Fruit fly (Drosophila melanogaster) whole organism, embryonic: Measurements from ENCODE around the gene hgo.

Experiments
- B-H1 ChIP-seq: fragments of 200-800 bp; sonication (Bioruptor generic); IDR thresholded peaks from 3 replicates; pipeline ENCODE4 v1.3.6; 2022; ENCODE audit warnings: missing biosample characterization, missing genetic modification characterization
- CG11093 ChIP-seq: fragments of 200-800 bp; sonication (Bioruptor generic); IDR thresholded peaks from 3 replicates; pipeline ENCODE4 v1.3.6; 2022; ENCODE audit warnings: missing biosample characterization, missing genetic modification characterization
- CG12155 ChIP-seq: fragments of 200-800 bp; sonication (Bioruptor generic); optimal IDR thresholded peaks from 3 replicates; lab custom pipeline; 2016; ENCODE audit warnings: missing biosample characterization, missing genetic modification characterization
- CG13123 ChIP-seq: fragments of 200-800 bp; sonication (Bioruptor generic); optimal IDR thresholded peaks from 2 replicates; lab custom pipeline; 2016; ENCODE audit warnings: missing biosample characterization, missing genetic modification characterization
- CG13424 ChIP-seq: fragments of 200-800 bp; sonication (Bioruptor generic); optimal IDR thresholded peaks from 2 replicates; lab custom pipeline; 2019; ENCODE audit warnings: missing biosample characterization, mild to moderate bottlenecking, missing genetic modification characterization, moderate library complexity
- CG14441 ChIP-seq: fragments of 200-800 bp; sonication (Bioruptor generic); IDR thresholded peaks from 2 replicates; pipeline ENCODE4 v1.3.6; 2022; ENCODE audit warnings: missing biosample characterization, missing genetic modification characterization
- CG15269 ChIP-seq: fragments of 200-800 bp; sonication (Bioruptor generic); optimal IDR thresholded peaks from 2 replicates; lab custom pipeline; 2018; ENCODE audit warnings: missing biosample characterization, mild to moderate bottlenecking, missing genetic modification characterization, moderate library complexity
- CG16813 ChIP-seq: fragments of 200-800 bp; sonication (Bioruptor generic); IDR thresholded peaks from 3 replicates; pipeline ENCODE4 v1.3.6; 2022; ENCODE audit warnings: missing biosample characterization, missing genetic modification characterization; ENCODE audit not compliant: partially characterized antibody
- CG16815 ChIP-seq: fragments of 200-800 bp; sonication (Bioruptor generic); optimal IDR thresholded peaks from 3 replicates; lab custom pipeline; 2017; ENCODE audit warnings: missing biosample characterization, mild to moderate bottlenecking, missing genetic modification characterization
- CG2199 ChIP-seq: fragments of 200-800 bp; sonication (Bioruptor generic); IDR thresholded peaks from 3 replicates; pipeline ENCODE4 v1.3.6; 2022; ENCODE audit warnings: missing biosample characterization, missing genetic modification characterization
- CG3065 ChIP-seq: fragments of 200-800 bp; sonication (Bioruptor generic); optimal IDR thresholded peaks from 2 replicates; lab custom pipeline; 2016; ENCODE audit warnings: missing biosample characterization, missing genetic modification characterization
- CG31365 ChIP-seq: fragments of 200-800 bp; sonication (Bioruptor generic); optimal IDR thresholded peaks from 2 replicates; lab custom pipeline; 2018; ENCODE audit warnings: missing biosample characterization, mild to moderate bottlenecking, missing genetic modification characterization
- CG32532 ChIP-seq: fragments of 200-800 bp; sonication (Bioruptor generic); IDR thresholded peaks from 2 replicates; pipeline ENCODE4 v1.3.6; 2022; ENCODE audit warnings: missing biosample characterization, missing genetic modification characterization
- CG34376 ChIP-seq: fragments of 200-800 bp; sonication (Bioruptor generic); optimal IDR thresholded peaks from 2 replicates; lab custom pipeline; 2018; ENCODE audit warnings: missing biosample characterization, mild to moderate bottlenecking, missing genetic modification characterization
- CG4282 ChIP-seq: fragments of 200-800 bp; sonication (Bioruptor generic); optimal IDR thresholded peaks from 2 replicates; lab custom pipeline; 2016; ENCODE audit warnings: missing biosample characterization, missing genetic modification characterization
- CG6683 ChIP-seq: fragments of 200-800 bp; sonication (Bioruptor generic); optimal IDR thresholded peaks from 2 replicates; lab custom pipeline; 2017; ENCODE audit warnings: missing biosample characterization, mild to moderate bottlenecking, missing genetic modification characterization, missing genetic modification reagents
- CG6854 ChIP-seq: fragments of 200-800 bp; sonication (Bioruptor generic); optimal IDR thresholded peaks from 3 replicates; lab custom pipeline; 2017; ENCODE audit warnings: missing biosample characterization, mild to moderate bottlenecking, missing genetic modification characterization
- CG8089 ChIP-seq: fragments of 200-800 bp; sonication (Bioruptor generic); optimal IDR thresholded peaks from 3 replicates; lab custom pipeline; 2016; ENCODE audit warnings: missing biosample characterization, missing genetic modification characterization
- CG8359 ChIP-seq: fragments of 200-800 bp; sonication (Bioruptor generic); optimal IDR thresholded peaks from 2 replicates; lab custom pipeline; 2017; ENCODE audit warnings: missing biosample characterization, mild to moderate bottlenecking, missing genetic modification characterization, borderline replicate concordance
- CG8924 ChIP-seq: fragments of 200-800 bp; optimal IDR thresholded peaks from 3 replicates; lab custom pipeline; 2019; ENCODE audit warnings: missing biosample characterization, mild to moderate bottlenecking, missing genetic modification characterization, moderate library complexity
- CG9727 ChIP-seq: fragments of 200-800 bp; sonication (Bioruptor generic); optimal IDR thresholded peaks from 3 replicates; lab custom pipeline; 2017; ENCODE audit warnings: missing biosample characterization, mild to moderate bottlenecking, missing genetic modification characterization
- CHES-1-like ChIP-seq: fragments of 200-800 bp; sonication (Bioruptor generic); optimal IDR thresholded peaks from 2 replicates; lab custom pipeline; 2016; ENCODE audit warnings: missing biosample characterization, missing genetic modification characterization
- CoRest ChIP-seq: fragments of 200-800 bp; sonication (Bioruptor generic); optimal IDR thresholded peaks from 3 replicates; lab custom pipeline; 2018; ENCODE audit warnings: missing biosample characterization, mild to moderate bottlenecking, missing genetic modification characterization, moderate library complexity
- Dbx ChIP-seq: fragments of 200-800 bp; sonication (Bioruptor generic); IDR thresholded peaks from 3 replicates; pipeline ENCODE4 v1.3.6; 2022; ENCODE audit warnings: missing biosample characterization, missing genetic modification characterization
- Eip74EF ChIP-seq, 2 experiments: fragments of 200-800 bp in 1 of 2; fragments of >200 bp in 1 of 2; sonication (Bioruptor generic) in 1 of 2; optimal IDR thresholded peaks; 2 replicates each; lab custom pipeline; 2017 to 2019; ENCODE audit warnings: missing biosample characterization in 2 of 2, missing genetic modification characterization in 2 of 2, mild to moderate bottlenecking in 1 of 2, moderate library complexity in 1 of 2
- Elba2 ChIP-seq: fragments of 200-800 bp; sonication (Bioruptor generic); optimal IDR thresholded peaks from 3 replicates; lab custom pipeline; 2016; ENCODE audit warnings: missing biosample characterization, missing genetic modification characterization
- Gug ChIP-seq: fragments of 200-800 bp; sonication (Bioruptor generic); IDR thresholded peaks from 4 replicates; pipeline ENCODE4 v1.3.6; 2022; ENCODE audit warnings: missing biosample characterization, missing genetic modification characterization
- H2.0 ChIP-seq: fragments of 200-800 bp; sonication (Bioruptor generic); IDR thresholded peaks from 2 replicates; pipeline ENCODE4 v1.3.6; 2022; ENCODE audit warnings: missing biosample characterization, missing genetic modification characterization
- HLHmδ ChIP-seq: fragments of 200-800 bp; sonication (Bioruptor generic); optimal IDR thresholded peaks from 2 replicates; lab custom pipeline; 2018; ENCODE audit warnings: missing biosample characterization, mild to moderate bottlenecking, missing genetic modification characterization, moderate library complexity
- Hmr ChIP-seq: fragments of 200-800 bp; sonication (Bioruptor generic); optimal IDR thresholded peaks from 3 replicates; lab custom pipeline; 2017; ENCODE audit warnings: mild to moderate bottlenecking, missing biosample characterization, missing genetic modification reagents, missing genetic modification characterization
- Hmx ChIP-seq: fragments of 200-800 bp; sonication (Bioruptor generic); optimal IDR thresholded peaks from 2 replicates; lab custom pipeline; 2016; ENCODE audit warnings: missing biosample characterization, missing genetic modification characterization
- Hr78 ChIP-seq, 2 experiments: fragments of 200-800 bp in 1 of 2; fragments of >200 bp in 1 of 2; sonication (Bioruptor generic) in 1 of 2; optimal IDR thresholded peaks; 2 replicates each; lab custom pipeline; 2017 to 2019; ENCODE audit warnings: missing biosample characterization in 2 of 2, missing genetic modification characterization in 2 of 2, mild to moderate bottlenecking in 1 of 2, moderate library complexity in 1 of 2
- Myb ChIP-seq: fragments of 200-800 bp; sonication (Bioruptor generic); optimal IDR thresholded peaks from 2 replicates; lab custom pipeline; 2016; ENCODE audit warnings: missing biosample characterization, missing genetic modification characterization
- NC2α ChIP-seq: fragments of 200-800 bp; sonication (Bioruptor generic); optimal IDR thresholded peaks from 2 replicates; lab custom pipeline; 2016; ENCODE audit warnings: missing biosample characterization, missing genetic modification characterization
- NfI ChIP-seq: fragments of 200-800 bp; sonication (Bioruptor generic); optimal IDR thresholded peaks from 3 replicates; lab custom pipeline; 2018; ENCODE audit warnings: missing biosample characterization, mild to moderate bottlenecking, missing genetic modification characterization, moderate library complexity
- Rx ChIP-seq: fragments of 200-800 bp; sonication (Bioruptor generic); IDR thresholded peaks from 2 replicates; pipeline ENCODE4 v1.3.6; 2022; ENCODE audit warnings: missing biosample characterization, missing genetic modification characterization
- Spps ChIP-seq: fragments of 200-800 bp; sonication (Bioruptor generic); optimal IDR thresholded peaks from 2 replicates; lab custom pipeline; 2018; ENCODE audit warnings: missing biosample characterization, mild to moderate bottlenecking, missing genetic modification characterization
- Ssrp ChIP-seq: fragments of 200-800 bp; sonication (Bioruptor generic); optimal IDR thresholded peaks from 2 replicates; lab custom pipeline; 2018; ENCODE audit warnings: missing biosample characterization, mild to moderate bottlenecking, missing genetic modification characterization, moderate library complexity
- Taf1 ChIP-seq: fragments of 200-800 bp; sonication (Bioruptor generic); IDR thresholded peaks from 2 replicates; pipeline ENCODE4 v1.3.6; 2022; ENCODE audit warnings: missing biosample characterization, missing genetic modification characterization
- crc ChIP-seq: fragments of 200-800 bp; sonication (Bioruptor generic); optimal IDR thresholded peaks from 2 replicates; lab custom pipeline; 2016; ENCODE audit warnings: missing biosample characterization, missing genetic modification characterization
- gcm ChIP-seq: fragments of 200-800 bp; sonication (Bioruptor generic); optimal IDR thresholded peaks from 2 replicates; lab custom pipeline; 2019; ENCODE audit warnings: missing biosample characterization, mild to moderate bottlenecking, missing genetic modification characterization, moderate library complexity
- gsb ChIP-seq: fragments of 200-800 bp; sonication (Bioruptor generic); IDR thresholded peaks from 2 replicates; pipeline ENCODE4 v1.3.6; 2022; ENCODE audit warnings: missing biosample characterization, missing genetic modification characterization
- klu ChIP-seq: fragments of 200-800 bp; sonication (Bioruptor generic); IDR thresholded peaks from 2 replicates; pipeline ENCODE4 v1.3.6; 2022; ENCODE audit warnings: missing biosample characterization, missing genetic modification characterization
- lmd ChIP-seq: fragments of 200-800 bp; sonication (Bioruptor generic); IDR thresholded peaks from 2 replicates; pipeline ENCODE4 v1.3.6; 2022; ENCODE audit warnings: missing biosample characterization, missing genetic modification characterization
- luna ChIP-seq: fragments of 200-800 bp; sonication (Bioruptor generic); optimal IDR thresholded peaks from 2 replicates; lab custom pipeline; 2016; ENCODE audit warnings: missing biosample characterization, missing genetic modification characterization
- maf-S ChIP-seq: fragments of 200-800 bp; sonication (Bioruptor generic); optimal IDR thresholded peaks from 2 replicates; lab custom pipeline; 2016; ENCODE audit warnings: missing biosample characterization, missing genetic modification characterization
- psq ChIP-seq: fragments of 200-800 bp; sonication (Bioruptor generic); optimal IDR thresholded peaks from 2 replicates; lab custom pipeline; 2017; ENCODE audit warnings: missing biosample characterization, missing genetic modification characterization
- pum ChIP-seq: fragments of 200-800 bp; sonication (Bioruptor generic); optimal IDR thresholded peaks from 2 replicates; lab custom pipeline; 2016; ENCODE audit warnings: missing biosample characterization, missing genetic modification characterization
- pzg ChIP-seq: fragments of 200-800 bp; sonication (Bioruptor generic); optimal IDR thresholded peaks from 3 replicates; lab custom pipeline; 2018; ENCODE audit warnings: missing biosample characterization, mild to moderate bottlenecking, missing genetic modification characterization, moderate library complexity
- tup ChIP-seq: fragments of 200-800 bp; sonication (Bioruptor generic); optimal IDR thresholded peaks from 2 replicates; lab custom pipeline; 2016; ENCODE audit warnings: missing biosample characterization, mild to moderate bottlenecking, missing genetic modification characterization, moderate library complexity

hgo gene

dm6 chr2L:11123499-11123898 is 12.7 kb upstream of the hgo start, which contains the start of the genes Csl4 and Nup160 (continued):
- TF ChIP-seq crc (GFP tag; lab: Kevin White, UChicago) (peak; percentile 57), Eip74EF (GFP tag; optimal IDR thresholded peaks at IDR 0.05; lab: Kevin White, UChicago) (no peak), CG13424 (tag; lab: Kevin White, UChicago) (peak; percentile 77), Elba2 (GFP tag; lab: Kevin White, UChicago) (peak; percentile 55), NC2α (GFP tag; lab: Kevin White, UChicago) (peak; percentile 38), luna (GFP tag; lab: Kevin White, UChicago) (peak; percentile 54), Hmx (GFP tag; lab: Kevin White, UChicago) (peak; percentile 46), CG8924 (tag; lab: Kevin White, UChicago) (peak; percentile 69), CG34376 (peak; percentile 48), pum (GFP tag; lab: Kevin White, UChicago) (peak; percentile 86), gcm (no peak), Hmr (GFP tag; lab: Kevin White, UChicago) (no peak), CG15269 (tag; lab: Kevin White, UChicago) (no peak), CG6854 (no peak), HLHmδ (no peak), CG6683 (peak; percentile 40), CHES-1-like (GFP tag; lab: Kevin White, UChicago) (peak; percentile 88), Gug (GFP tag; lab: Robert Waterston, UW) (peak; percentile 66; the same call in 2 of the 4 replicates), Rx (GFP tag; lab: Robert Waterston, UW) (peak; percentile 60), CG16813 (GFP tag; lab: Robert Waterston, UW) (no peak), tup (GFP tag; lab: Kevin White, UChicago) (peak; percentile 68), CG16815 (GFP tag; lab: Kevin White, UChicago) (no peak), CG2199 (GFP tag; lab: Robert Waterston, UW) (no peak), H2.0 (GFP tag; lab: Robert Waterston, UW) (peak; percentile 53; the same call in 1 of the 2 replicates), psq (GFP tag; lab: Kevin White, UChicago) (peak; percentile 26), CG31365 (tag; lab: Kevin White, UChicago) (no peak), B-H1 (GFP tag; lab: Robert Waterston, UW) (peak; percentile 36; the same call in 1 of the 3 replicates), Myb (GFP tag; lab: Kevin White, UChicago) (peak; percentile 71), CG8089 (GFP tag; lab: Kevin White, UChicago) (peak; percentile 69), gsb (GFP tag; lab: Robert Waterston, UW) (no peak), Spps (tag; lab: Kevin White, UChicago) (peak; percentile 40), Taf1 (GFP tag; lab: Robert Waterston, UW) (peak; percentile 55; the same call in 1 of the 2 replicates), CG11093 (GFP tag; lab: Robert Waterston, UW) (peak; percentile 52; the same call in 1 of the 3 replicates), lmd (peak; percentile 70), CG8359 (GFP tag; lab: Kevin White, UChicago) (no peak), pzg (GFP tag; lab: Kevin White, UChicago) (peak; percentile 67), CG13123 (peak; percentile 74), maf-S (GFP tag; lab: Kevin White, UChicago) (peak; percentile 83), CG4282 (peak; percentile 55), CG14441 (GFP tag; lab: Robert Waterston, UW) (peak; percentile 70), CG12155 (GFP tag; lab: Kevin White, UChicago) (peak; percentile 75), NfI (GFP tag; lab: Kevin White, UChicago) (peak; percentile 65), Hr78 (GFP tag; optimal IDR thresholded peaks at IDR 0.05; lab: Kevin White, UChicago) (no peak), CoRest (tag; lab: Kevin White, UChicago) (peak; percentile 77), CG32532 (peak; percentile 86), klu (GFP tag; lab: Robert Waterston, UW) (0 out of 2 replicates have a peak, but pooled peaks have one; percentile 22), CG9727 (GFP tag; lab: Kevin White, UChicago) (peak; percentile 66), CG3065 (GFP tag; lab: Kevin White, UChicago) (peak; percentile 38), Dbx (GFP tag; lab: Robert Waterston, UW) (peak; percentile 86), Ssrp (tag; lab: Kevin White, UChicago) (peak; percentile 51)
